Worm (Caenorhabditis elegans) whole organism, L4/young adult: Measurements from ENCODE around the gene dhcr-24.

ENCODE experiments used
- W03F9.2 ChIP-seq: fragments of 150-350 bp; optimal IDR thresholded peaks from 2 replicates; lab custom pipeline; 2014; ENCODE audit warnings: missing biosample characterization, missing genetic modification characterization
- dao-5 ChIP-seq: sonication (generic microtip); optimal IDR thresholded peaks from 2 replicates; lab custom pipeline; 2016; ENCODE audit warnings: missing genotype, missing genetic modification characterization, moderate library complexity, missing compliant biosample characterization
- him-1 ChIP-seq: sonication (generic microtip); optimal IDR thresholded peaks from 2 replicates; lab custom pipeline; 2016; ENCODE audit warnings: missing genotype, missing genetic modification reagents, missing genetic modification characterization, missing compliant biosample characterization

ce11 chrX:2590023-2590422, 26.1 kb upstream of the dhcr-24 start:
- TF ChIP-seq W03F9.2 (tag; lab: Kevin White, UChicago) (no peak), dao-5 (no peak), him-1 (tag; lab: Kevin White, UChicago) (no peak)
